Worm (Caenorhabditis elegans) whole organism, L4 larva: ENCODE results near the gene gpdh-2.

Source experiments
- F26F4.8 ChIP-seq: fragments of 200-800 bp; sonication (Bioruptor generic); conservative IDR thresholded peaks from 2 replicates; pipeline ENCODE4 v1.3.6; 2022; ENCODE audit warnings: missing genetic modification characterization, missing compliant biosample characterization
- R02D3.7 ChIP-seq: fragments of 150-350 bp; sonication (generic microtip); optimal IDR thresholded peaks from 3 replicates; lab custom pipeline; 2014; ENCODE audit warnings: missing biosample characterization, missing genetic modification characterization
- T20F7.1 ChIP-seq: fragments of 200-800 bp; sonication (Bioruptor generic); optimal IDR thresholded peaks from 2 replicates; lab custom pipeline; 2018; ENCODE audit warnings: mild to moderate bottlenecking, missing genetic modification characterization, missing compliant biosample characterization
- Y48G9A.11 ChIP-seq: fragments of 200-800 bp; sonication (Bioruptor generic); IDR thresholded peaks from 2 replicates; pipeline ENCODE4 v1.3.6; 2022; ENCODE audit warnings: missing genetic modification reagents, missing genetic modification characterization, missing compliant biosample characterization
- Y5F2A.4 ChIP-seq: fragments of 200-800 bp; sonication (Bioruptor generic); optimal IDR thresholded peaks from 2 replicates; lab custom pipeline; 2018; ENCODE audit warnings: mild to moderate bottlenecking, missing genetic modification characterization, missing compliant biosample characterization
- ZK546.5 ChIP-seq, 2 experiments: sonication (generic microtip); optimal IDR thresholded peaks; 2 replicates each; lab custom pipeline; 2017; ENCODE audit warnings: missing biosample characterization in 2 of 2, missing genetic modification characterization in 2 of 2
- arid-1 ChIP-seq: fragments of 200-800 bp; sonication (Bioruptor generic); conservative IDR thresholded peaks from 2 replicates; pipeline ENCODE4 v1.3.6; 2022; ENCODE audit warnings: missing genetic modification reagents, missing genetic modification characterization, missing compliant biosample characterization
- attf-4 ChIP-seq: sonication (generic microtip); optimal IDR thresholded peaks from 3 replicates; lab custom pipeline; 2017; ENCODE audit warnings: missing biosample characterization, missing genetic modification characterization
- ceh-28 ChIP-seq: fragments of 150-350 bp; optimal IDR thresholded peaks from 2 replicates; lab custom pipeline; 2014; ENCODE audit warnings: missing biosample characterization, missing genetic modification reagents, missing genetic modification characterization
- ceh-62 ChIP-seq: sonication (generic microtip); optimal IDR thresholded peaks from 2 replicates; lab custom pipeline; 2017; ENCODE audit warnings: missing biosample characterization, missing genetic modification characterization
- ceh-82 ChIP-seq: sonication (generic microtip); optimal IDR thresholded peaks from 2 replicates; lab custom pipeline; 2017; ENCODE audit warnings: missing biosample characterization, missing genetic modification characterization
- ces-1 ChIP-seq: fragments of 150-350 bp; sonication (generic microtip); optimal IDR thresholded peaks from 4 replicates; lab custom pipeline; 2014; ENCODE audit warnings: missing biosample characterization, missing genetic modification reagents, missing genetic modification characterization
- daf-12 ChIP-seq: fragments of 150-350 bp; optimal IDR thresholded peaks from 2 replicates; lab custom pipeline; 2014; ENCODE audit warnings: missing biosample characterization, missing genetic modification reagents, missing genetic modification characterization
- daf-16 ChIP-seq, 3 experiments: sonication (generic microtip); optimal IDR thresholded peaks; 2 replicates each; lab custom pipeline; 2016 to 2017; ENCODE audit warnings: missing genetic modification characterization in 3 of 3, missing genetic modification reagents in 3 of 3, mild to moderate bottlenecking in 2 of 3, missing compliant biosample characterization in 2 of 3, missing biosample characterization in 1 of 3, moderate library complexity in 1 of 3
- daf-19 ChIP-seq: fragments of 200-800 bp; sonication (Bioruptor generic); conservative IDR thresholded peaks from 2 replicates; pipeline ENCODE4 v1.3.6; 2022; ENCODE audit warnings: missing genetic modification characterization, missing compliant biosample characterization
- dmd-6 ChIP-seq: fragments of 200-800 bp; sonication (Bioruptor generic); IDR thresholded peaks from 2 replicates; pipeline ENCODE4 v1.3.6; 2022; ENCODE audit warnings: missing genetic modification reagents, missing genetic modification characterization, missing compliant biosample characterization
- dmd-9 ChIP-seq: fragments of 200-800 bp; sonication (Bioruptor generic); IDR thresholded peaks from 2 replicates; pipeline ENCODE4 v1.3.6; 2022; ENCODE audit warnings: missing genetic modification reagents, missing genetic modification characterization, missing compliant biosample characterization
- duxl-1 ChIP-seq: sonication (generic microtip); optimal IDR thresholded peaks from 2 replicates; lab custom pipeline; 2016; ENCODE audit warnings: mild to moderate bottlenecking, missing genetic modification characterization, moderate library complexity, missing compliant biosample characterization; ENCODE audit not compliant: poor library complexity
- fkh-10 ChIP-seq: fragments of 150-350 bp; optimal IDR thresholded peaks from 2 replicates; lab custom pipeline; 2014; ENCODE audit warnings: missing biosample characterization, missing genetic modification reagents, missing genetic modification characterization
- fos-1 ChIP-seq: fragments of 150-350 bp; optimal IDR thresholded peaks from 2 replicates; lab custom pipeline; 2014; ENCODE audit warnings: missing biosample characterization, missing genetic modification characterization
- hlh-30 ChIP-seq: sonication (generic microtip); optimal IDR thresholded peaks from 2 replicates; lab custom pipeline; 2017; ENCODE audit warnings: antibody characterized with exemption, mild to moderate bottlenecking, missing genetic modification characterization, missing compliant biosample characterization; ENCODE audit not compliant: insufficient read depth
- hmg-1.1 ChIP-seq: fragments of 200-800 bp; sonication (Bioruptor generic); IDR thresholded peaks from 2 replicates; pipeline ENCODE4 v1.3.6; 2022; ENCODE audit warnings: missing genetic modification reagents, missing genetic modification characterization, missing compliant biosample characterization
- lin-1 ChIP-seq: fragments of 200-800 bp; sonication (Bioruptor generic); IDR thresholded peaks from 2 replicates; pipeline ENCODE4 v1.3.6; 2022; ENCODE audit warnings: missing genetic modification reagents, missing genetic modification characterization, missing compliant biosample characterization
- lin-39 ChIP-seq: fragments of 150-350 bp; optimal IDR thresholded peaks from 2 replicates; lab custom pipeline; 2014; ENCODE audit warnings: missing biosample characterization, missing genetic modification reagents, missing genetic modification characterization
- lsy-2 ChIP-seq, 2 experiments: fragments of 150-350 bp in 1 of 2; sonication (generic microtip) in 1 of 2; optimal IDR thresholded peaks; 2 replicates each; lab custom pipeline; 2014 to 2017; ENCODE audit warnings: missing biosample characterization in 2 of 2, missing genetic modification characterization in 2 of 2
- madf-5 ChIP-seq, 2 experiments: fragments of 200-800 bp; sonication (Bioruptor generic); IDR thresholded peaks; 2 replicates each; pipeline ENCODE4 v1.3.6; 2022; ENCODE audit warnings: missing compliant biosample characterization in 2 of 2, missing genetic modification characterization in 2 of 2
- mep-1 ChIP-seq: fragments of 150-350 bp; sonication (generic microtip); optimal IDR thresholded peaks from 3 replicates; lab custom pipeline; 2014; ENCODE audit warnings: missing biosample characterization, missing genetic modification characterization
- mxl-3 ChIP-seq: fragments of 200-800 bp; sonication (Bioruptor generic); optimal IDR thresholded peaks from 2 replicates; lab custom pipeline; 2018; ENCODE audit warnings: mild to moderate bottlenecking, missing genetic modification characterization, missing compliant biosample characterization
- nhr-10 ChIP-seq: fragments of 150-350 bp; optimal IDR thresholded peaks from 2 replicates; lab custom pipeline; 2014; ENCODE audit warnings: missing biosample characterization, missing genetic modification characterization
- pha-4 ChIP-seq, 2 experiments: fragments of 150-350 bp in 1 of 2; fragments of 200-800 bp in 1 of 2; sonication (Bioruptor generic) in 1 of 2; IDR thresholded peaks in 1 of 2; optimal IDR thresholded peaks in 1 of 2; 2 replicates each; pipeline versions ENCODE4 v1.3.6 to Lab custom; 2014 to 2022; ENCODE audit warnings: missing genetic modification characterization in 2 of 2, missing genetic modification reagents in 2 of 2, missing biosample characterization in 1 of 2, missing compliant biosample characterization in 1 of 2
- php-3 ChIP-seq: fragments of 200-800 bp; sonication (Bioruptor generic); IDR thresholded peaks from 2 replicates; pipeline ENCODE4 v1.3.6; 2022; ENCODE audit warnings: missing genetic modification reagents, missing genetic modification characterization, missing compliant biosample characterization
- sdz-12 ChIP-seq: fragments of 200-800 bp; sonication (Bioruptor generic); optimal IDR thresholded peaks from 2 replicates; lab custom pipeline; 2018; ENCODE audit warnings: mild to moderate bottlenecking, missing genetic modification characterization, missing compliant biosample characterization
- skn-1 ChIP-seq: fragments of 150-350 bp; optimal IDR thresholded peaks from 2 replicates; lab custom pipeline; 2014; ENCODE audit warnings: missing biosample characterization, missing genetic modification characterization
- spr-3 ChIP-seq: fragments of 200-800 bp; sonication (Bioruptor generic); optimal IDR thresholded peaks from 2 replicates; lab custom pipeline; 2018; ENCODE audit warnings: mild to moderate bottlenecking, missing genetic modification characterization, missing compliant biosample characterization
- tag-97 ChIP-seq: fragments of 200-800 bp; sonication (Bioruptor generic); IDR thresholded peaks from 2 replicates; pipeline ENCODE4 v1.3.6; 2022; ENCODE audit warnings: missing genetic modification characterization, missing compliant biosample characterization
- tra-1 ChIP-seq: fragments of 200-800 bp; sonication (Bioruptor generic); IDR thresholded peaks from 2 replicates; pipeline ENCODE4 v1.3.6; 2022; ENCODE audit warnings: missing genetic modification reagents, missing genetic modification characterization, missing compliant biosample characterization
- unc-39 ChIP-seq: sonication (generic microtip); optimal IDR thresholded peaks from 2 replicates; lab custom pipeline; 2017; ENCODE audit warnings: missing biosample characterization, missing genetic modification characterization
- zfp-2 ChIP-seq: sonication (generic microtip); optimal IDR thresholded peaks from 2 replicates; lab custom pipeline; 2016; ENCODE audit warnings: mild to moderate bottlenecking, missing genetic modification characterization, missing compliant biosample characterization
- ztf-7 ChIP-seq: fragments of 150-350 bp; optimal IDR thresholded peaks from 2 replicates; lab custom pipeline; 2014; ENCODE audit warnings: missing biosample characterization, missing genetic modification characterization

gpdh-2 gene

ce11 chrIII:9867780-9868503 lies 9.0 kb upstream of the gpdh-2 start, which contains the start of gene dhhc-4 (continued):
- TF ChIP-seq arid-1 (no peak), lin-39 (tag; lab: Kevin White, UChicago) (no peak), php-3 (GFP tag; lab: Robert Waterston, UW) (no peak; the same call in 1 of the 2 replicates), daf-12 (tag; lab: Kevin White, UChicago) (no peak), ceh-62 (tag; lab: Kevin White, UChicago) (no peak)

ce11 chrIII:9867352-9867751 lies 8.4 kb upstream of the gpdh-2 start:
- TF ChIP-seq fkh-10: peak; percentile 22
- TF ChIP-seq mxl-3 (GFP tag; lab: Kevin White, UChicago): peak; percentile 12
- no peak for TF ChIP-seq ceh-82 (tag; lab: Kevin White, UChicago)
- TF ChIP-seq dmd-6 (GFP tag; lab: Robert Waterston, UW): 0 out of 2 replicates have a peak, but pooled peaks have one; percentile 16
- peak; percentile 10 for TF ChIP-seq hlh-30 (tag; lab: Kevin White, UChicago)
- TF ChIP-seq ces-1 (GFP tag; lab: Kevin White, UChicago): peak; percentile 51
- no peak for TF ChIP-seq lin-1 (GFP tag; lab: Robert Waterston, UW)

ce11 chrIII:9862469-9862868 lies 3.5 kb upstream of the gpdh-2 start:
- no peak for TF ChIP-seq fos-1
- peak in 1 of 2 experiments; percentile 56 for TF ChIP-seq lsy-2 (tag; optimal IDR thresholded peaks at IDR 0.05; lab: Kevin White, UChicago)
- TF ChIP-seq, all 104 proteins: peak for 1

- no peak for TF ChIP-seq tag-97 (GFP tag; lab: Robert Waterston, UW)
- TF ChIP-seq zfp-2 (tag; lab: Kevin White, UChicago): no peak
- TF ChIP-seq ZK546.5 (tag; optimal IDR thresholded peaks at IDR 0.05; lab: Kevin White, UChicago): no peak
- TF ChIP-seq pha-4 (GFP tag; IDR thresholded peaks at IDR 0.05; lab: Robert Waterston, UW): peak; percentile 81; the same call in 1 of the 2 replicates
- no peak for TF ChIP-seq pha-4 (tag; optimal IDR thresholded peaks at IDR 0.05; lab: Kevin White, UChicago)
- peak; percentile 55 to 71; a peak in 1 of 4 replicates for TF ChIP-seq madf-5 (GFP tag; IDR thresholded peaks at IDR 0.05; lab: Robert Waterston, UW)
- peak; percentile 39 for TF ChIP-seq sdz-12 (GFP tag; lab: Kevin White, UChicago)
- peak; percentile 68 for TF ChIP-seq mep-1 (tag; lab: Kevin White, UChicago)
- peak in 1 of 2 experiments; percentile 18 for TF ChIP-seq daf-16 (GFP tag; optimal IDR thresholded peaks at IDR 0.05; lab: Kevin White, UChicago)
- peak; percentile 40 for TF ChIP-seq daf-16 (tag; optimal IDR thresholded peaks at IDR 0.05; lab: Kevin White, UChicago)
- peak; percentile 86 for TF ChIP-seq dmd-9 (GFP tag; lab: Robert Waterston, UW)
- TF ChIP-seq lin-39 (tag; lab: Kevin White, UChicago): no peak
- peak; percentile 8 for TF ChIP-seq spr-3
- TF ChIP-seq F26F4.8 (GFP tag; lab: Robert Waterston, UW): peak; percentile 64; the same call in 1 of the 2 replicates
- TF ChIP-seq dmd-6 (GFP tag; lab: Robert Waterston, UW): peak; percentile 71
- no peak for TF ChIP-seq daf-12 (tag; lab: Kevin White, UChicago)
- no peak for TF ChIP-seq ztf-7
- TF ChIP-seq unc-39 (tag; lab: Kevin White, UChicago): no peak
- peak; percentile 45 for TF ChIP-seq duxl-1 (tag; lab: Kevin White, UChicago)
- TF ChIP-seq tra-1 (GFP tag; lab: Robert Waterston, UW): peak; percentile 84
- no peak for TF ChIP-seq attf-4 (tag; lab: Kevin White, UChicago)
- TF ChIP-seq hmg-1.1 (GFP tag; lab: Robert Waterston, UW): peak; percentile 85
- no peak for TF ChIP-seq nhr-10 (tag; lab: Kevin White, UChicago)
- TF ChIP-seq T20F7.1: peak; percentile 37
- peak in 1 of 2 experiments; percentile 49 for TF ChIP-seq lsy-2 (tag; optimal IDR thresholded peaks at IDR 0.05; lab: Kevin White, UChicago)
- TF ChIP-seq php-3 (GFP tag; lab: Robert Waterston, UW): peak; percentile 73
- 0 out of 2 replicates have a peak, but pooled peaks have one; percentile 35 for TF ChIP-seq daf-19 (GFP tag; lab: Robert Waterston, UW)
- TF ChIP-seq fos-1: no peak
- no peak for TF ChIP-seq skn-1 (tag; lab: Kevin White, UChicago)
- TF ChIP-seq Y5F2A.4 (GFP tag; lab: Kevin White, UChicago): peak; percentile 32
- no peak for TF ChIP-seq ceh-28 (tag; lab: Kevin White, UChicago)
- peak; percentile 67 for TF ChIP-seq lin-1 (GFP tag; lab: Robert Waterston, UW)
- TF ChIP-seq R02D3.7 (tag; lab: Kevin White, UChicago): no peak
- TF ChIP-seq mxl-3 (GFP tag; lab: Kevin White, UChicago): peak; percentile 52
- peak; percentile 65; the same call in 1 of the 2 replicates for TF ChIP-seq Y48G9A.11 (GFP tag; lab: Robert Waterston, UW)
Observed at ce11 chrIII:9861470-9862342, 2.7 kb upstream of the gpdh-2 start.
